Fruit fly (Drosophila melanogaster) whole organism, pupa: Measurements from ENCODE around the gene CG33060.

Source experiments
- CG34367 ChIP-seq: fragments of 200-800 bp; sonication (Bioruptor generic); optimal IDR thresholded peaks from 2 replicates; lab custom pipeline; 2018; ENCODE audit warnings: missing biosample characterization, mild to moderate bottlenecking, missing genetic modification characterization
- CG8301 ChIP-seq: fragments of 200-800 bp; sonication (Bioruptor generic); optimal IDR thresholded peaks from 2 replicates; lab custom pipeline; 2018; ENCODE audit warnings: missing biosample characterization, mild to moderate bottlenecking, missing genetic modification characterization

DNA sequence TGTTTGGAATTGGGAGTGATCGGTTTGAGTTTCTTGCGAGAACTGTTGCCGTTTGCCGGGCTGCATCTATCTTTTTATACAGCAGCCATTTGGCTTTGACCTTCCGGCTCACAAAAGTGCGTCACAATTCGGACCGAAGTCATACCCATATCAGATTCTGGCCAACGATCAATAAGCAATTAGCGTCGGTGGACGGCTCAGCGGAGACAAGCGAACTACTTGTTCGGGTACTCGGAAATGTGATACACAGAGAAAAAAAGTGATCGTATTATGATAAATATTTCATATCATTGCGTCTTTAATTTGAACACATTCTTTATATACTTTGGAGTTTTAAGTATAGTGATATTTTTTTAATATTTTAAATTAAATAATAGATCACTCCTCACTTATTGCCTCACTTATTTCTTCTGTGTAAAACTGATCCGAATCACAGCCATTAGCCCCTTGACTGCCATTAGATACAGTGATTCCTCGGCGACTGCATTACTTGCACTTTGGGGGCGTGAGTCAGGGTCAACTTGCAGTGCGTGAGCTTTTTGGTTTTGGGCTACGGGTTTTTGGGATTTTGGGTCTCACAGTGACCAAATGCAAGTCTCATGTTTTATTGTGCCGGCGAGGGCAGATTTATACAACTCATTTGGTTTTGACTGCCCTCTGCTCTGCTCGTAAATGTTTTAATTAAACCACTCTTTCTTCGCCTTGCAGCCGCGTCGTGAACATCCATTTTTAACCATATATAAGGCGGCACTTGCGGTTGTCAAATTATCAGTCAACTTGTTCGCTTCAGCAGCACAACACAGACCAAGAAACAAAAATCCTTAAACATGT lies 24.8 kb upstream of the CG33060 start, which contains the start of the genes CG13043 and CG13063:
- TF ChIP-seq CG8301 (tag; lab: Kevin White, UChicago) (no peak), CG34367 (no peak)
